Worm (Caenorhabditis elegans) whole organism, mixed stage, embryonic: ENCODE measurements around the gene dpy-31.
A peak's percentile ranks its signal among the peaks of the same experiment; 100 is the strongest.

Experiments
- ces-1 ChIP-seq: fragments of 150-350 bp; optimal IDR thresholded peaks from 2 replicates; lab custom pipeline; 2014; ENCODE audit warnings: missing biosample characterization, missing genetic modification reagents, missing genetic modification characterization
- cnd-1 ChIP-seq: fragments of 200-800 bp; sonication (Bioruptor generic); optimal IDR thresholded peaks from 2 replicates; lab custom pipeline; 2018; ENCODE audit warnings: mild to moderate bottlenecking, missing genetic modification characterization, missing compliant biosample characterization
- drap-1 ChIP-seq: fragments of 200-800 bp; sonication (Bioruptor generic); optimal IDR thresholded peaks from 3 replicates; lab custom pipeline; 2018; ENCODE audit warnings: mild to moderate bottlenecking, missing genetic modification characterization, missing compliant biosample characterization
- flh-1 ChIP-seq: fragments of 200-800 bp; sonication (Bioruptor generic); optimal IDR thresholded peaks from 2 replicates; lab custom pipeline; 2018; ENCODE audit warnings: mild to moderate bottlenecking, missing genetic modification characterization, moderate library complexity, missing compliant biosample characterization
- lin-13 ChIP-seq: fragments of 150-350 bp; optimal IDR thresholded peaks from 2 replicates; lab custom pipeline; 2014; ENCODE audit warnings: missing biosample characterization, missing genetic modification characterization
- lsy-2 ChIP-seq: fragments of 150-350 bp; optimal IDR thresholded peaks from 2 replicates; lab custom pipeline; 2014; ENCODE audit warnings: missing biosample characterization, missing genetic modification characterization
- nhr-2 ChIP-seq: fragments of 150-350 bp; optimal IDR thresholded peaks from 2 replicates; lab custom pipeline; 2014; ENCODE audit warnings: missing biosample characterization, missing genetic modification characterization
- snpc-4 ChIP-seq: fragments of 150-350 bp; optimal IDR thresholded peaks from 2 replicates; lab custom pipeline; 2014; ENCODE audit warnings: missing biosample characterization, missing genetic modification characterization
- sptf-1 ChIP-seq: sonication (generic microtip); optimal IDR thresholded peaks from 2 replicates; lab custom pipeline; 2017; ENCODE audit warnings: mild to moderate bottlenecking, missing genetic modification characterization, moderate library complexity, missing compliant biosample characterization
- unc-39 ChIP-seq: fragments of 150-350 bp; optimal IDR thresholded peaks from 2 replicates; lab custom pipeline; 2014; ENCODE audit warnings: missing biosample characterization, missing genetic modification characterization
- ztf-11 ChIP-seq: fragments of 150-350 bp; optimal IDR thresholded peaks from 2 replicates; lab custom pipeline; 2014; ENCODE audit warnings: missing biosample characterization, missing genetic modification characterization

DNA sequence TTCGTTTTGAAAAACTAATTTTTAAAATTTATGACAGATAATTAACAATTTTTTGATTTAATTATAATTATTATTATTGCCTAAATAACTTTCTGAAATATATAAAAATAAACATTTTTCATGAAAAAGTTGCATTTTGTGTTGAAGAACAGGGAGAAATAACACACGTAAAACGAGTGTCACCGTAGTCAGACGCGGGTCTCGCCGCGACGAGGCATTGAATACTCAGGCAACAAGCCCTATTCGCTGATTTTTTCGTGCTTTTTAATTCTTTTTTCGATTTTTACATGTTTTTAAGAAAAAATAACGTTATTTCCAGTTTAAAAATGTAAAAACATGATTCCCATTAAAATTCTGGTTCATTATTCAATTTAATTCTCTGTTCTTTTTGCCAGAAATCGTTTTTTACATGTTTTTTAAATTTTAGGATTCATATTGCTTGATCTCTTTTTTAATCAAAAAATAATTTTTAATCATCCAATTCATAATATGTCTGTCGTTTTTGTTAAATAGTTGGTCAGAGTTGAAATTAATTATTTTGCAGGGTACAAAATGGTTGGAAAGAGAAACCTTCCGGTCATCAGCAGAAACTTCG lies 6.0 kb downstream of the dpy-31 start, which contains the start of gene rpl-6:
- TF ChIP-seq flh-1 (GFP tag; lab: Kevin White, UChicago) (no peak), snpc-4 (tag; lab: Kevin White, UChicago) (no peak), cnd-1 (tag; lab: Kevin White, UChicago) (no peak), drap-1 (GFP tag; lab: Kevin White, UChicago) (no peak), ces-1 (peak; percentile 64), ztf-11 (tag; lab: Kevin White, UChicago) (no peak), lsy-2 (tag; lab: Kevin White, UChicago) (peak; percentile 99), sptf-1 (peak; percentile 55), nhr-2 (no peak), unc-39 (tag; lab: Kevin White, UChicago) (no peak), lin-13 (peak; percentile 86)
